Worm (Caenorhabditis elegans) whole organism, L2 larva: ENCODE results near the gene fipr-14.

Experiments used
- F13H6.1 ChIP-seq: sonication (generic microtip); optimal IDR thresholded peaks from 2 replicates; lab custom pipeline; 2016; ENCODE audit warnings: missing genetic modification characterization, missing compliant biosample characterization
- R02D3.7 ChIP-seq: fragments of 150-350 bp; optimal IDR thresholded peaks from 2 replicates; lab custom pipeline; 2014; ENCODE audit warnings: missing biosample characterization, missing genetic modification characterization
- alr-1 ChIP-seq: fragments of 150-350 bp; optimal IDR thresholded peaks from 2 replicates; lab custom pipeline; 2014; ENCODE audit warnings: missing biosample characterization, missing genetic modification characterization
- ceh-82 ChIP-seq: fragments of 150-350 bp; optimal IDR thresholded peaks from 2 replicates; lab custom pipeline; 2014; ENCODE audit warnings: missing biosample characterization, missing genetic modification characterization
- crh-2 ChIP-seq: sonication (generic microtip); optimal IDR thresholded peaks from 2 replicates; lab custom pipeline; 2017; ENCODE audit warnings: missing biosample characterization, missing genetic modification characterization
- egl-27 ChIP-seq: sonication (generic microtip); optimal IDR thresholded peaks from 3 replicates; lab custom pipeline; 2017; ENCODE audit warnings: missing biosample characterization, missing genetic modification reagents, missing genetic modification characterization
- gmeb-1 ChIP-seq: fragments of 150-350 bp; optimal IDR thresholded peaks from 2 replicates; lab custom pipeline; 2014; ENCODE audit warnings: missing biosample characterization, missing genetic modification characterization
- lin-39 ChIP-seq: fragments of 150-350 bp; optimal IDR thresholded peaks from 2 replicates; lab custom pipeline; 2014; ENCODE audit warnings: missing biosample characterization, missing genetic modification reagents, missing genetic modification characterization
- nhr-12 ChIP-seq: fragments of 150-350 bp; optimal IDR thresholded peaks from 2 replicates; lab custom pipeline; 2014; ENCODE audit warnings: missing biosample characterization, missing genetic modification characterization
- nhr-23 ChIP-seq: fragments of 150-350 bp; optimal IDR thresholded peaks from 2 replicates; lab custom pipeline; 2014; ENCODE audit warnings: missing biosample characterization, missing genetic modification reagents, missing genetic modification characterization
- peb-1 ChIP-seq: fragments of 150-350 bp; optimal IDR thresholded peaks from 2 replicates; lab custom pipeline; 2014; ENCODE audit warnings: missing biosample characterization, missing genetic modification characterization
- unc-62 ChIP-seq: fragments of 150-350 bp; optimal IDR thresholded peaks from 2 replicates; lab custom pipeline; 2014; ENCODE audit warnings: missing biosample characterization, missing genetic modification reagents, missing genetic modification characterization
- ztf-4 ChIP-seq: fragments of 150-350 bp; optimal IDR thresholded peaks from 2 replicates; lab custom pipeline; 2014; ENCODE audit warnings: missing biosample characterization, missing genetic modification characterization

- TF ChIP-seq F13H6.1 (no peak), gmeb-1 (tag; lab: Kevin White, UChicago) (no peak), R02D3.7 (tag; lab: Kevin White, UChicago) (no peak), peb-1 (no peak), alr-1 (tag; lab: Kevin White, UChicago) (no peak), crh-2 (tag; lab: Kevin White, UChicago) (no peak), nhr-12 (no peak), nhr-23 (tag; lab: Kevin White, UChicago) (no peak), ztf-4 (no peak), unc-62 (no peak), lin-39 (no peak), ceh-82 (tag; lab: Kevin White, UChicago) (no peak), egl-27 (tag; lab: Kevin White, UChicago) (no peak)
Observed at ce11 chrIV:10909206-10909605, 32.3 kb downstream of the fipr-14 start, which contains the start of gene ZK596.2.
